Fruit fly (Drosophila melanogaster): ENCODE measurements around the gene CG7276.

- TF ChIP-seq CG13204 (GFP tag; optimal IDR thresholded peaks at IDR 0.05) (no peak), EcR (GFP tag; optimal IDR thresholded peaks at IDR 0.05) (no peak), Ets98B (GFP tag; IDR thresholded peaks at IDR 0.05) (no peak), CG12605 (GFP tag; IDR thresholded peaks at IDR 0.05) (0 out of 2 replicates have a peak, but pooled peaks have one; percentile 9)
Observed at dm6 chr3L:15534274-15535227, 36.5 kb downstream of the CG7276 start.
